Fruit fly (Drosophila melanogaster) whole organism, adult: ENCODE data around the gene Chchd2.

Source experiments
- CG5204 ChIP-seq: fragments of 200-800 bp; sonication (Bioruptor generic); optimal IDR thresholded peaks from 2 replicates; lab custom pipeline; 2016; ENCODE audit warnings: missing biosample characterization, missing genetic modification characterization
- CG7101 ChIP-seq: fragments of 200-800 bp; sonication (Bioruptor generic); optimal IDR thresholded peaks from 2 replicates; lab custom pipeline; 2018; ENCODE audit warnings: missing biosample characterization, mild to moderate bottlenecking, missing genetic modification characterization, moderate library complexity
- Crg-1 ChIP-seq: fragments of 200-800 bp; sonication (Bioruptor generic); optimal IDR thresholded peaks from 2 replicates; lab custom pipeline; 2016; ENCODE audit warnings: missing biosample characterization, missing genetic modification characterization
- bab1 ChIP-seq: fragments of 200-800 bp; sonication (Bioruptor generic); optimal IDR thresholded peaks from 3 replicates; lab custom pipeline; 2019; ENCODE audit warnings: missing biosample characterization, mild to moderate bottlenecking, missing genetic modification characterization, moderate library complexity
- cic ChIP-seq: fragments of 200-800 bp; sonication (Bioruptor generic); optimal IDR thresholded peaks from 2 replicates; lab custom pipeline; 2017; ENCODE audit warnings: missing biosample characterization, mild to moderate bottlenecking, missing genetic modification characterization, moderate library complexity
- cnc ChIP-seq, 2 experiments: fragments of >200 bp; optimal IDR thresholded peaks; 2 replicates each; lab custom pipeline; 2017
- ovo ChIP-seq: fragments of 200-800 bp; sonication (Bioruptor generic); optimal IDR thresholded peaks from 2 replicates; lab custom pipeline; 2016; ENCODE audit warnings: missing biosample characterization, missing genetic modification characterization

DNA sequence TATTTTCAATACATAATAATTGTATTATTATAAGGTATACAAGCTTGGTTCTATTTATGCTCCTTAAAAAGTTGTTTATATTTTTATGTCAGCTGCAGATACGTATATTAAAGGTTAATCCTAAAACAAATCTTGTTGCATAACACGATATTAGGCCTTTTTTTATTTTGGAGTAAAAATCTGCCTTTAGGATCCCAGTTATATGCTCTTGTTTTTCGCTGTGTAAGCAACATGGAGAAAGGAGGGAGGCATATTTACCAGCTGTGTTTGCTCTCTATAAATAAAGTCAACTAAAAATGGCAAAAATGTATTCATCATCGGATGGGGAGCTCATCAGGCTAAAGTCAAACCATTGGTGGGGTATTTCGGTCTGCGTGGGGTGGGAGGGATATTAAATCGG lies 27.2 kb upstream of the Chchd2 start:
- TF ChIP-seq ovo = no peak
- TF ChIP-seq cnc (optimal IDR thresholded peaks at IDR 0.05; lab: Kevin White, UChicago) = no peak
- no peak for TF ChIP-seq bab1 (GFP tag; lab: Kevin White, UChicago)
- no peak for TF ChIP-seq cic (GFP tag; lab: Kevin White, UChicago)
- no peak for TF ChIP-seq CG5204 (GFP tag; lab: Kevin White, UChicago)
- no peak for TF ChIP-seq CG7101 (tag; lab: Kevin White, UChicago)
- TF ChIP-seq Crg-1 = no peak
